Worm (Caenorhabditis elegans): Measurements from ENCODE around the gene F25E5.9.

The F25E5.9 gene

DNA sequence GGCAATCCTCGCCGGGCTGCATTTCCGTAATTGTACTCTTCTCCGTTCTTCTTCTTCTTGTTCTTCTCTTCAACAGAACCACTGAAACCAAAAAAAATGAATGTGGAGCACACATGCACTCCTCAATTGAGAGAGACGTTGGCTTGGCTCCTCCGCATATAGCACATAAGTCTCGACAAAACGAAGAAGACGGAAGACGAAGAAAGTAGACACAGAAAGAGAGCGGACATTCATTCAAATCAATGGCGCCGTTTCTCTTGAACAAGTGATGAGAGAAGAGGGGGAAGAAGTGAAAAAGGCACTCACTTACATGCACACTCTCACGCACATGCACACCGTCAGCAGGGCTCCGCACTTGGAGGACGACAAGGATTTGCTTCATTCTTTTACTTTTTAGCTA lies at the start of gene F25E5.9:
F25E5.9 (minus strand) TSS at position 382 of the 400 bp plus-strand sequence.
- TF ChIP-seq ceh-2 (tag; optimal IDR thresholded peaks at IDR 0.05): no peak
- TF ChIP-seq hlh-13 (GFP tag; optimal IDR thresholded peaks at IDR 0.05): no peak
- TF ChIP-seq ceh-22 (tag; optimal IDR thresholded peaks at IDR 0.05): no peak
- no peak for TF ChIP-seq pros-1 (tag; optimal IDR thresholded peaks at IDR 0.05)
- no peak for TF ChIP-seq tbx-7 (tag; optimal IDR thresholded peaks at IDR 0.05)
- TF ChIP-seq mec-3 (tag; optimal IDR thresholded peaks at IDR 0.05; ENCODE audit: borderline replicate concordance): no peak
- no peak for TF ChIP-seq Y22D7AL.16 (tag; optimal IDR thresholded peaks at IDR 0.05)
- no peak for TF ChIP-seq eyg-1 (tag; optimal IDR thresholded peaks at IDR 0.05)
- no peak for TF ChIP-seq zip-5 (tag; optimal IDR thresholded peaks at IDR 0.05)
- no peak for TF ChIP-seq sox-2 (GFP tag; IDR thresholded peaks at IDR 0.05)
- TF ChIP-seq ceh-24 (tag; optimal IDR thresholded peaks at IDR 0.05): no peak
- TF ChIP-seq unc-86 (tag; optimal IDR thresholded peaks at IDR 0.05): no peak
- TF ChIP-seq hlh-15 (tag; optimal IDR thresholded peaks at IDR 0.05): no peak
- no peak for TF ChIP-seq fkh-6 (tag; optimal IDR thresholded peaks at IDR 0.05)

DNA sequence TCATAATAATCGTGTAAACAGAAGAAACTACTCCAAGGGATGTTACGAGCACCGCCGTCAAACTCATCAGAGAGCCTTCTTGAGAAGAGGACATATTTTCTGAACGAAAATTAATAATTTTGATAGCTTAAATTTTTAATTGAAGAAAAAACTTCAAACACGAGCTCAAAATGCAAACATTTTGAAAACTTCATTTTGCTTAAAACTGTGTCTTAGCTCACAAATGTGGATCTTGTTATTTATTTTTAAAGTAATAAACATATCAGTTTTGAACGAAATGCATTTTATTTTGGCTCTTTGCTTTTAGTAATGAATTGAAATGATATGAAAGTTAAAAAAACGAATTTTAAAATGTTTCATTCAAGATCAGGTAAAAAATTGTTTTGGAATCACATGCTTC lies 49.8 kb upstream of the F25E5.9 start, which contains the start of gene srbc-7:
srbc-7 (minus strand) TSS at position 101 of the 400 bp plus-strand sequence.
- TF ChIP-seq hlh-30 (tag; optimal IDR thresholded peaks at IDR 0.05; ENCODE audit: insufficient read depth) (no peak), madf-2 (tag; optimal IDR thresholded peaks at IDR 0.05) (no peak), lin-11 (tag; optimal IDR thresholded peaks at IDR 0.05) (no peak), rnt-1 (tag; optimal IDR thresholded peaks at IDR 0.05) (no peak), elt-4 (tag; optimal IDR thresholded peaks at IDR 0.05) (no peak), unc-55 (GFP tag; optimal IDR thresholded peaks at IDR 0.05) (no peak), lim-6 (tag; optimal IDR thresholded peaks at IDR 0.05) (no peak), pax-1 (tag; optimal IDR thresholded peaks at IDR 0.05) (no peak), ceh-24 (tag; optimal IDR thresholded peaks at IDR 0.05) (no peak), ama-1 (optimal IDR thresholded peaks at IDR 0.05) (no peak), ttx-3 (tag; optimal IDR thresholded peaks at IDR 0.05) (no peak), dmd-4 (tag; optimal IDR thresholded peaks at IDR 0.05; ENCODE audit: borderline replicate concordance) (no peak), ahr-1 (tag; optimal IDR thresholded peaks at IDR 0.05) (no peak)

DNA sequence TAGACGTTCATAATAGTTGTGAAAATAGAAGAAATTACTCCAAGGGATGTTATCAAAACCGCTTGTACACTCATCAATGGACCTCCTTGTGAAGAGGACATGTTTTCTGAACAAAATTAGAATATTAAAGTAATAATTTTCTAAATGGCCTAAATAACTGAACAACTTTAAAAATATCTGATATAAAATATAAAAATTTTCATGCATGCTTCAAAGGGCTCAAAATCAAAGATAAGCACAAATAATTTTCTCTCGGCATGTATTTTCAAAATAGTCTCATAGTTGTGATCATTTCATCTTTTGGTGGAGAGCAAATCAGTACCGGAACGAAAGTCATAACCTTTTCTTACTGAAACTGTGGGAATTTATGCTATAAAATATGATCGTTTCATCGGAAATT lies 47.3 kb upstream of the F25E5.9 start, which contains the start of gene srbc-8:
srbc-8 (minus strand) TSS at position 101 of the 400 bp plus-strand sequence.
- TF ChIP-seq fkh-6 (tag; optimal IDR thresholded peaks at IDR 0.05) (no peak), ceh-22 (tag; optimal IDR thresholded peaks at IDR 0.05) (no peak), rnt-1 (tag; optimal IDR thresholded peaks at IDR 0.05) (no peak), madf-2 (tag; optimal IDR thresholded peaks at IDR 0.05) (no peak), hlh-8 (tag; optimal IDR thresholded peaks at IDR 0.05) (no peak), ceh-14 (tag; optimal IDR thresholded peaks at IDR 0.05) (no peak), nhr-11 (tag; optimal IDR thresholded peaks at IDR 0.05) (no peak), tbx-7 (tag; optimal IDR thresholded peaks at IDR 0.05) (no peak), mec-3 (tag; optimal IDR thresholded peaks at IDR 0.05; ENCODE audit: borderline replicate concordance) (no peak), sdc-2 (tag; optimal IDR thresholded peaks at IDR 0.05) (no peak), ceh-30 (tag; optimal IDR thresholded peaks at IDR 0.05) (no peak), pros-1 (tag; optimal IDR thresholded peaks at IDR 0.05) (no peak), K02D7.2 (tag; optimal IDR thresholded peaks at IDR 0.05) (no peak), sox-4 (tag; optimal IDR thresholded peaks at IDR 0.05) (no peak), gmeb-2 (tag; optimal IDR thresholded peaks at IDR 0.05) (no peak)

DNA sequence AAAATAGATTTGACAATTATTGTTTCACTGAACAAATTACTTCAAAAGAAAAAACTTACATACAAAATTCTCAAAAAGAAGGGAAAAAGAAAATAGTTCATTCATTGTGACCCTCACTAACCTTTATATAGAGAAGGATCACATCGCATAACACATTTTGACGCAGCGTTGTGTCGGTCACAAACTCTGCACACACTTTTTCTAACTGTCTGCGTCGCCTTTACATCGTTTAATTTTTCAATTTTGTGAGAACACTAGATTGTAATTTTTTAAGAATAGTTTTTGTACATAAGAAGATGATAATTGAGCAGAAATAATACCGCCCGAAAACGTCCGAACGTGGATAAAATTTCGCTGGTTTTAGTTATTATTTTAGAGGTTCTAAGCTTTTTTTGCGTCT lies 43.2 kb upstream of the F25E5.9 start, which contains the start of gene C18B10.6:
C18B10.6 (minus strand) TSS at position 101 of the 400 bp plus-strand sequence.
- TF ChIP-seq ama-1 (optimal IDR thresholded peaks at IDR 0.05) (no peak), ceh-19 (GFP tag; optimal IDR thresholded peaks at IDR 0.05) (no peak), sdc-2 (tag; optimal IDR thresholded peaks at IDR 0.05) (no peak), che-1 (tag; optimal IDR thresholded peaks at IDR 0.05) (no peak), hlh-6 (tag; optimal IDR thresholded peaks at IDR 0.05) (no peak), mec-3 (tag; optimal IDR thresholded peaks at IDR 0.05; ENCODE audit: borderline replicate concordance) (no peak), ttx-3 (tag; optimal IDR thresholded peaks at IDR 0.05) (no peak)

Data from whole organism, late embryonic.